Worm (Caenorhabditis elegans) whole organism, young adult: Measurements from ENCODE around the gene Y51B9A.9.
A peak's percentile ranks its signal among the peaks of the same experiment; 100 is the strongest.

Experiments used
- B0035.1 ChIP-seq: sonication (generic microtip); optimal IDR thresholded peaks from 2 replicates; lab custom pipeline; 2016; ENCODE audit warnings: missing genetic modification characterization, mild to moderate bottlenecking, missing compliant biosample characterization, missing genotype, missing genetic modification reagents
- B0261.1 ChIP-seq: sonication (generic microtip); optimal IDR thresholded peaks from 2 replicates; lab custom pipeline; 2016; ENCODE audit warnings: mild to moderate bottlenecking, missing genetic modification characterization, moderate library complexity, missing compliant biosample characterization
- B0336.3 ChIP-seq: fragments of 200-800 bp; sonication (Bioruptor generic); IDR thresholded peaks from 2 replicates; pipeline ENCODE4 v1.3.6; 2022; ENCODE audit warnings: missing genetic modification characterization, missing compliant biosample characterization
- C17E4.6 ChIP-seq: fragments of 200-800 bp; sonication (Bioruptor generic); IDR thresholded peaks from 2 replicates; pipeline ENCODE4 v1.3.6; 2022; ENCODE audit warnings: missing genetic modification reagents, missing genetic modification characterization, missing compliant biosample characterization
- F37B4.10 ChIP-seq: fragments of 200-800 bp; sonication (Bioruptor generic); IDR thresholded peaks from 2 replicates; pipeline ENCODE4 v1.3.6; 2022; ENCODE audit warnings: missing genetic modification characterization, missing compliant biosample characterization
- F52B5.7 ChIP-seq: sonication (generic microtip); optimal IDR thresholded peaks from 2 replicates; lab custom pipeline; 2016; ENCODE audit warnings: mild to moderate bottlenecking, missing genetic modification characterization, missing compliant biosample characterization
- F55B11.4 ChIP-seq: sonication (generic microtip); optimal IDR thresholded peaks from 2 replicates; lab custom pipeline; 2016; ENCODE audit warnings: missing compliant biosample characterization, missing genetic modification characterization, borderline replicate concordance; ENCODE audit not compliant: insufficient read depth
- F57A8.1 ChIP-seq: fragments of 200-800 bp; sonication (Bioruptor generic); optimal IDR thresholded peaks from 2 replicates; lab custom pipeline; 2018; ENCODE audit warnings: mild to moderate bottlenecking, missing genetic modification characterization, moderate library complexity, missing compliant biosample characterization
- T07F8.4 ChIP-seq: sonication (generic microtip); optimal IDR thresholded peaks from 2 replicates; lab custom pipeline; 2016; ENCODE audit warnings: mild to moderate bottlenecking, missing genetic modification characterization, moderate library complexity, missing compliant biosample characterization
- T26A5.8 ChIP-seq: sonication (generic microtip); optimal IDR thresholded peaks from 2 replicates; lab custom pipeline; 2016; ENCODE audit warnings: missing genetic modification characterization, missing compliant biosample characterization
- Y53F4B.3 ChIP-seq: fragments of 200-800 bp; sonication (Bioruptor generic); IDR thresholded peaks from 2 replicates; pipeline ENCODE4 v1.3.6; 2022; ENCODE audit warnings: missing genetic modification reagents, missing genetic modification characterization, missing compliant biosample characterization
- Y67H2A.10 ChIP-seq: fragments of 200-800 bp; sonication (Bioruptor generic); conservative IDR thresholded peaks from 2 replicates; pipeline ENCODE4 v1.3.6; 2022; ENCODE audit warnings: missing genetic modification reagents, missing genetic modification characterization, missing compliant biosample characterization
- akir-1 ChIP-seq: fragments of 200-800 bp; sonication (Bioruptor generic); optimal IDR thresholded peaks from 2 replicates; lab custom pipeline; 2018; ENCODE audit warnings: mild to moderate bottlenecking, missing genetic modification characterization, moderate library complexity, missing compliant biosample characterization
- aptf-2 ChIP-seq: fragments of 200-800 bp; sonication (Bioruptor generic); conservative IDR thresholded peaks from 2 replicates; pipeline ENCODE4 v1.3.6; 2022; ENCODE audit warnings: missing genetic modification reagents, missing genetic modification characterization, missing compliant biosample characterization
- attf-5 ChIP-seq: fragments of 200-800 bp; sonication (Bioruptor generic); optimal IDR thresholded peaks from 2 replicates; lab custom pipeline; 2018; ENCODE audit warnings: mild to moderate bottlenecking, missing genetic modification characterization, missing compliant biosample characterization
- attf-6 ChIP-seq: fragments of 200-800 bp; sonication (Bioruptor generic); IDR thresholded peaks from 2 replicates; pipeline ENCODE4 v1.3.6; 2022; ENCODE audit warnings: missing genetic modification reagents, missing genetic modification characterization, missing compliant biosample characterization
- bed-1 ChIP-seq: fragments of 200-800 bp; sonication (Bioruptor generic); IDR thresholded peaks from 2 replicates; pipeline ENCODE4 v1.3.6; 2022; ENCODE audit warnings: missing genetic modification reagents, missing genetic modification characterization, missing compliant biosample characterization
- cebp-1 ChIP-seq, 2 experiments: fragments of 200-800 bp in 1 of 2; sonication (Bioruptor generic) in 1 of 2; sonication (generic microtip) in 1 of 2; IDR thresholded peaks in 1 of 2; optimal IDR thresholded peaks in 1 of 2; 2 replicates each; pipeline versions ENCODE4 v1.3.6 to Lab custom; 2017 to 2022; ENCODE audit warnings: missing compliant biosample characterization in 2 of 2, missing genetic modification characterization in 2 of 2, mild to moderate bottlenecking in 1 of 2, missing genetic modification reagents in 1 of 2, moderate library complexity in 1 of 2
- ceh-40 ChIP-seq: fragments of 200-800 bp; sonication (Bioruptor generic); IDR thresholded peaks from 2 replicates; pipeline ENCODE4 v1.3.6; 2022; ENCODE audit warnings: missing genetic modification characterization, missing compliant biosample characterization
- ceh-58 ChIP-seq: fragments of 200-800 bp; sonication (Bioruptor generic); IDR thresholded peaks from 2 replicates; pipeline ENCODE4 v1.3.6; 2022; ENCODE audit warnings: missing genetic modification characterization, missing compliant biosample characterization
- ceh-79 ChIP-seq: sonication (generic microtip); optimal IDR thresholded peaks from 2 replicates; lab custom pipeline; 2017; ENCODE audit warnings: mild to moderate bottlenecking, missing genetic modification characterization, missing compliant biosample characterization
- ceh-91 ChIP-seq: fragments of 200-800 bp; sonication (Bioruptor generic); IDR thresholded peaks from 2 replicates; pipeline ENCODE4 v1.3.6; 2022; ENCODE audit warnings: missing genetic modification reagents, missing genetic modification characterization, missing compliant biosample characterization
- chd-7 ChIP-seq: sonication (generic microtip); optimal IDR thresholded peaks from 2 replicates; lab custom pipeline; 2016; ENCODE audit warnings: mild to moderate bottlenecking, missing genetic modification characterization, moderate library complexity, missing compliant biosample characterization
- dox-1 ChIP-seq: fragments of 200-800 bp; sonication (Bioruptor generic); IDR thresholded peaks from 2 replicates; pipeline ENCODE4 v1.3.6; 2022; ENCODE audit warnings: missing genetic modification reagents, missing genetic modification characterization, missing compliant biosample characterization
- dpff-1 ChIP-seq: sonication (generic microtip); optimal IDR thresholded peaks from 2 replicates; lab custom pipeline; 2017; ENCODE audit warnings: mild to moderate bottlenecking, missing genetic modification characterization, missing compliant biosample characterization
- efl-1 ChIP-seq: fragments of 150-350 bp; optimal IDR thresholded peaks from 2 replicates; lab custom pipeline; 2014; ENCODE audit warnings: missing biosample characterization, missing genetic modification reagents, missing genetic modification characterization
- egl-18 ChIP-seq: fragments of 200-800 bp; sonication (Bioruptor generic); IDR thresholded peaks from 2 replicates; pipeline ENCODE4 v1.3.6; 2022; ENCODE audit warnings: missing genetic modification reagents, missing genetic modification characterization, missing compliant biosample characterization
- egl-44 ChIP-seq: fragments of 200-800 bp; sonication (Bioruptor generic); IDR thresholded peaks from 2 replicates; pipeline ENCODE4 v1.3.6; 2022; ENCODE audit warnings: missing genetic modification reagents, missing genetic modification characterization, missing compliant biosample characterization
- egrh-3 ChIP-seq: fragments of 200-800 bp; sonication (Bioruptor generic); IDR thresholded peaks from 2 replicates; pipeline ENCODE4 v1.3.6; 2022; ENCODE audit warnings: missing genetic modification reagents, missing genetic modification characterization, missing compliant biosample characterization
- gei-17 ChIP-seq: fragments of 200-800 bp; sonication (Bioruptor generic); optimal IDR thresholded peaks from 2 replicates; lab custom pipeline; 2018; ENCODE audit warnings: mild to moderate bottlenecking, missing genetic modification characterization, missing compliant biosample characterization
- lag-1 ChIP-seq: fragments of 200-800 bp; sonication (Bioruptor generic); IDR thresholded peaks from 2 replicates; pipeline ENCODE4 v1.3.6; 2022; ENCODE audit warnings: missing genetic modification reagents, missing genetic modification characterization, missing compliant biosample characterization
- let-526 ChIP-seq: fragments of 200-800 bp; sonication (Bioruptor generic); IDR thresholded peaks from 2 replicates; pipeline ENCODE4 v1.3.6; 2022; ENCODE audit warnings: missing genetic modification reagents, missing genetic modification characterization, missing compliant biosample characterization
- lin-54 ChIP-seq: fragments of 200-800 bp; sonication (Bioruptor generic); optimal IDR thresholded peaks from 2 replicates; lab custom pipeline; 2018; ENCODE audit warnings: mild to moderate bottlenecking, missing genetic modification characterization, missing compliant biosample characterization
- lsl-1 ChIP-seq: fragments of 200-800 bp; sonication (Bioruptor generic); optimal IDR thresholded peaks from 2 replicates; lab custom pipeline; 2018; ENCODE audit warnings: mild to moderate bottlenecking, missing genetic modification characterization, moderate library complexity, missing compliant biosample characterization
- madf-8 ChIP-seq: fragments of 200-800 bp; sonication (Bioruptor generic); conservative IDR thresholded peaks from 2 replicates; pipeline ENCODE4 v1.3.6; 2022; ENCODE audit warnings: missing genetic modification reagents, missing genetic modification characterization, missing compliant biosample characterization
- mel-28 ChIP-seq: sonication (generic microtip); optimal IDR thresholded peaks from 2 replicates; lab custom pipeline; 2016; ENCODE audit warnings: borderline replicate concordance, mild to moderate bottlenecking, missing genetic modification characterization, missing compliant biosample characterization
- nfya-1 ChIP-seq: sonication (generic microtip); optimal IDR thresholded peaks from 2 replicates; lab custom pipeline; 2017; ENCODE audit warnings: antibody characterized with exemption, missing compliant biosample characterization, missing genetic modification characterization, borderline replicate concordance; ENCODE audit not compliant: insufficient read depth
- nfyb-1 ChIP-seq: fragments of 200-800 bp; sonication (Bioruptor generic); IDR thresholded peaks from 2 replicates; pipeline ENCODE4 v1.3.6; 2022; ENCODE audit warnings: missing genetic modification reagents, missing genetic modification characterization, missing compliant biosample characterization
- nhr-120 ChIP-seq: fragments of 200-800 bp; sonication (Bioruptor generic); IDR thresholded peaks from 2 replicates; pipeline ENCODE4 v1.3.6; 2022; ENCODE audit warnings: missing genetic modification characterization, missing compliant biosample characterization
- nhr-179 ChIP-seq: sonication (generic microtip); optimal IDR thresholded peaks from 2 replicates; lab custom pipeline; 2016; ENCODE audit warnings: mild to moderate bottlenecking, missing genetic modification characterization, missing compliant biosample characterization
- pha-4 ChIP-seq: fragments of 150-350 bp; sonication (generic microtip); optimal IDR thresholded peaks from 2 replicates; lab custom pipeline; 2014; ENCODE audit warnings: missing biosample characterization, missing genetic modification reagents, missing genetic modification characterization
- repo-1 ChIP-seq: sonication (generic microtip); optimal IDR thresholded peaks from 2 replicates; lab custom pipeline; 2017; ENCODE audit warnings: mild to moderate bottlenecking, missing genetic modification characterization, missing compliant biosample characterization
- snpc-1.1 ChIP-seq: sonication (generic microtip); optimal IDR thresholded peaks from 2 replicates; lab custom pipeline; 2017; ENCODE audit warnings: missing genetic modification characterization, mild to moderate bottlenecking, missing compliant biosample characterization, antibody characterized with exemption, moderate library complexity, missing genotype, missing genetic modification reagents; ENCODE audit not compliant: insufficient read depth
- tlf-1 ChIP-seq: fragments of 200-800 bp; sonication (Bioruptor generic); optimal IDR thresholded peaks from 2 replicates; lab custom pipeline; 2018; ENCODE audit warnings: mild to moderate bottlenecking, missing genetic modification characterization, missing compliant biosample characterization
- zfh-2 ChIP-seq: fragments of 200-800 bp; sonication (Bioruptor generic); conservative IDR thresholded peaks from 2 replicates; pipeline ENCODE4 v1.3.6; 2022; ENCODE audit warnings: missing genetic modification reagents, missing genetic modification characterization, missing compliant biosample characterization
- ztf-28 ChIP-seq: fragments of 200-800 bp; sonication (Bioruptor generic); IDR thresholded peaks from 2 replicates; pipeline ENCODE4 v1.3.6; 2022; ENCODE audit warnings: missing genetic modification reagents, missing genetic modification characterization, missing compliant biosample characterization

Y51B9A.9 gene

DNA sequence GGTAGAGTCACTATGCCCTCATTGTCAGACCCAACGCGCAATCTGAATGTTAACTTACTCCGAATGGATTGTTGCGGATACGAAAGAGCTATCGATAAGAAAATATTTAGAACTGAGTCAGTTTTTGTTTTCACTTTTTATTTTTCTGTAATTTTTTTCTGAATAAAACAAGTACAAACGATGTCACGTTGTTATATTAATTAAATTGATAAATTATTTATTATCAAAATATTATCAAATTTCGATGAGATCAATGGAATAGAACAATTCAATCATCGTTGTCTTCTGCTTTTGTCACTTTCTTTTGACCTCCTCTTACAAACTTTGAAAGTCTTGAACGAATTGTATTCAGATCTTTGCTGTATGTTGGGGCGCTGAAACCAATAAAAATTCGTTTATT lies 9.6 kb upstream of the Y51B9A.9 start, which contains the start of gene mpz-6:
Gene mpz-6 (minus strand): TSS at position 101 of the 400 bp plus-strand sequence.
- TF ChIP-seq efl-1, result no peak
- no peak for TF ChIP-seq Y67H2A.10
- TF ChIP-seq aptf-2 (GFP tag; lab: Robert Waterston, UW), result no peak
- TF ChIP-seq dpff-1 (tag; lab: Kevin White, UChicago), result no peak
- TF ChIP-seq ztf-28 (GFP tag; lab: Robert Waterston, UW), result no peak
- no peak for TF ChIP-seq B0035.1 (tag; lab: Kevin White, UChicago)
- no peak for TF ChIP-seq let-526
- no peak for TF ChIP-seq cebp-1 (GFP tag; IDR thresholded peaks at IDR 0.05; lab: Robert Waterston, UW)
- TF ChIP-seq cebp-1 (tag; optimal IDR thresholded peaks at IDR 0.05; lab: Kevin White, UChicago), result no peak
- TF ChIP-seq chd-7 (tag; lab: Kevin White, UChicago), result no peak
- no peak for TF ChIP-seq ceh-40
- no peak for TF ChIP-seq F37B4.10 (GFP tag; lab: Robert Waterston, UW)
- no peak for TF ChIP-seq tlf-1 (GFP tag; lab: Kevin White, UChicago)
- TF ChIP-seq ceh-79, result no peak
- TF ChIP-seq C17E4.6 (GFP tag; lab: Robert Waterston, UW), result no peak
- no peak for TF ChIP-seq akir-1 (GFP tag; lab: Kevin White, UChicago)

DNA sequence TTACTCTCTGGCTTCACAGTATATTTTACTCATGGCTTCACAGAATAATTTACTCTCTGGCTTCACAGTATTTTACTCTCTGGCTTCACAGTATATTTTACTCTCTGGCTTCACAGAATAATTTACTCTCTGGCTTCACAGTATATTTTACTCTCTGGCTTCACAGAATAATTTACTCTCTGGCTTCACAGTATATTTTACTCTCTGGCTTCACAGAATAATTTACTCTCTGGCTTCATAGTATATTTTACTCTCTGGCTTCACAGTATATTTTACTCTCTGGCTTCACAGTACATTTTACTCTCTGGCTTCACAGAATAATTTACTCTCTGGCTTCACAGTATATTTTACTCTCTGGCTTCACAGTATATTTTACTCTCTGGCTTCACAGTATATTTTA lies 7.6 kb upstream of the Y51B9A.9 start:
- peak; percentile 94 for TF ChIP-seq egrh-3
- TF ChIP-seq, all 124 proteins: peak for 1; not testable (repeated sequence) for 123

DNA sequence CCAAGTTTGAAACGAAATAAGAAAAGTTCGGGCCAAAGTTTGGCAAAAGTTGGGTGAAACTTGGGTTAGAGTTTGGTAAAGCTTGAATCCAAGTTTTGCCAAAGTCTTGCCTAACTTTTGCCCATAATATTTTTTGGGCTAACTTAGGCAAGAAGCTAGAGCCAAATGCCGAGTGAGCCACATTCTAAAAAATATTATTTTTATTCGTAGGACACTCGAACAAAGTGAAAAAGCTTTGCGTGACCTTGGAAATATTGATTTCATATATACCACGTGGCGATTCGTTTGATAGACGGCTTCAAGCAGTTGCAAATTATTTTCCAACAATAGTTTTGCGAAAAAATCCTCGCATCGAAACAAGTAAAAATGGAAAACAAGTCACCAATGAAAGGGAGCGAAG lies 6.5 kb upstream of the Y51B9A.9 start, which contains the start of gene Y51B9A.5:
Gene Y51B9A.5 (plus strand): TSS at position 301 of the 400 bp plus-strand sequence.
- no peak for TF ChIP-seq Y67H2A.10
- TF ChIP-seq repo-1 (tag; lab: Kevin White, UChicago), result no peak
- TF ChIP-seq egl-44 (GFP tag; lab: Robert Waterston, UW), result no peak
- TF ChIP-seq snpc-1.1 (tag; lab: Kevin White, UChicago), result no peak
- no peak for TF ChIP-seq nfyb-1 (GFP tag; lab: Robert Waterston, UW)
- no peak for TF ChIP-seq madf-8 (GFP tag; lab: Robert Waterston, UW)
- TF ChIP-seq gei-17, result no peak
- TF ChIP-seq F57A8.1 (GFP tag; lab: Kevin White, UChicago), result no peak
- TF ChIP-seq ceh-58 (GFP tag; lab: Robert Waterston, UW), result no peak
- TF ChIP-seq mel-28, result no peak
- no peak for TF ChIP-seq pha-4
- no peak for TF ChIP-seq B0261.1
- no peak for TF ChIP-seq lin-54 (GFP tag; lab: Kevin White, UChicago)
- no peak for TF ChIP-seq dox-1
- no peak for TF ChIP-seq attf-6
- TF ChIP-seq ceh-79, result no peak
- no peak for TF ChIP-seq F55B11.4 (tag; lab: Kevin White, UChicago)
- TF ChIP-seq B0336.3 (GFP tag; lab: Robert Waterston, UW), result no peak
- TF ChIP-seq nhr-120 (GFP tag; lab: Robert Waterston, UW), result no peak
- TF ChIP-seq, all 124 proteins: peak for 0

DNA sequence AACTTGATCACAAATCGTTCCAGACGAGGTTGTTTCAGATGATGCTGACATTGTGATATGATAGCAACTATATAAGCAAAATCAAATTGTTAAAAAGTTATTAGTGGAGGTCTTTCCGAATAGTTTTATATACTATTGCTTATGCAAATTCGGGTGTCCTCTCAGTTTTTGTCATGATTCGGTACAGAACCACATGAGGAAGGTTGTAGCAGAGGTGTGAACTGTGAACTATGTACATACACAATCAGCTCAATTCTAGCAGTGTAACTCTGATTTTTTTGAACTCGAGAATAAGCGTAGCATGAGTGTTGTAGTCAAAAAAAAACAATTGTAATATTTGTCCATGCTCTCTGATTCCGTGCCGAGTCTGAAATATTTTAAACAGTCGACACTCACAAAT lies 5.7 kb upstream of the Y51B9A.9 start, which contains the start of gene Y51B9A.6:
Gene Y51B9A.6 (minus strand): TSS at position 101 of the 400 bp plus-strand sequence.
- TF ChIP-seq T07F8.4 (tag; lab: Kevin White, UChicago) (no peak), lag-1 (no peak), zfh-2 (no peak), Y53F4B.3 (GFP tag; lab: Robert Waterston, UW) (no peak), nhr-179 (tag; lab: Kevin White, UChicago) (no peak), F37B4.10 (GFP tag; lab: Robert Waterston, UW) (no peak), lin-54 (GFP tag; lab: Kevin White, UChicago) (no peak), lsl-1 (GFP tag; lab: Kevin White, UChicago) (no peak), egl-18 (GFP tag; lab: Robert Waterston, UW) (no peak), bed-1 (GFP tag; lab: Robert Waterston, UW) (no peak), T26A5.8 (tag; lab: Kevin White, UChicago) (no peak), nfya-1 (no peak), F52B5.7 (tag; lab: Kevin White, UChicago) (no peak), attf-5 (no peak), egl-44 (GFP tag; lab: Robert Waterston, UW) (no peak), ceh-91 (GFP tag; lab: Robert Waterston, UW) (no peak)
